Worm (Caenorhabditis elegans) whole organism, young adult: Measurements from ENCODE around the gene F08F8.11.
A peak's percentile ranks its signal among the peaks of the same experiment; 100 is the strongest.

Experiments
- B0035.1 ChIP-seq: sonication (generic microtip); optimal IDR thresholded peaks from 2 replicates; lab custom pipeline; 2016; ENCODE audit warnings: missing genetic modification characterization, mild to moderate bottlenecking, missing compliant biosample characterization, missing genotype, missing genetic modification reagents
- F37B4.10 ChIP-seq: fragments of 200-800 bp; sonication (Bioruptor generic); IDR thresholded peaks from 2 replicates; pipeline ENCODE4 v1.3.6; 2022; ENCODE audit warnings: missing genetic modification characterization, missing compliant biosample characterization
- F52B5.7 ChIP-seq: sonication (generic microtip); optimal IDR thresholded peaks from 2 replicates; lab custom pipeline; 2016; ENCODE audit warnings: mild to moderate bottlenecking, missing genetic modification characterization, missing compliant biosample characterization
- F55B11.4 ChIP-seq: sonication (generic microtip); optimal IDR thresholded peaks from 2 replicates; lab custom pipeline; 2016; ENCODE audit warnings: missing compliant biosample characterization, missing genetic modification characterization, borderline replicate concordance; ENCODE audit not compliant: insufficient read depth
- F57C9.4 ChIP-seq: sonication (generic microtip); optimal IDR thresholded peaks from 2 replicates; lab custom pipeline; 2017; ENCODE audit warnings: mild to moderate bottlenecking, missing genetic modification characterization, missing compliant biosample characterization
- K11D2.4 ChIP-seq: fragments of 200-800 bp; sonication (Bioruptor generic); IDR thresholded peaks from 2 replicates; pipeline ENCODE4 v1.3.6; 2022; ENCODE audit warnings: missing genetic modification reagents, missing genetic modification characterization, missing compliant biosample characterization
- K12H6.12 ChIP-seq: fragments of 200-800 bp; sonication (Bioruptor generic); optimal IDR thresholded peaks from 2 replicates; lab custom pipeline; 2018; ENCODE audit warnings: mild to moderate bottlenecking, missing genetic modification characterization, missing compliant biosample characterization
- akir-1 ChIP-seq: fragments of 200-800 bp; sonication (Bioruptor generic); optimal IDR thresholded peaks from 2 replicates; lab custom pipeline; 2018; ENCODE audit warnings: mild to moderate bottlenecking, missing genetic modification characterization, moderate library complexity, missing compliant biosample characterization
- athp-1 ChIP-seq: sonication (generic microtip); optimal IDR thresholded peaks from 2 replicates; lab custom pipeline; 2017; ENCODE audit warnings: mild to moderate bottlenecking, missing genetic modification characterization, missing compliant biosample characterization
- bed-1 ChIP-seq: fragments of 200-800 bp; sonication (Bioruptor generic); IDR thresholded peaks from 2 replicates; pipeline ENCODE4 v1.3.6; 2022; ENCODE audit warnings: missing genetic modification reagents, missing genetic modification characterization, missing compliant biosample characterization
- bed-2 ChIP-seq: fragments of 200-800 bp; sonication (Bioruptor generic); IDR thresholded peaks from 2 replicates; pipeline ENCODE4 v1.3.6; 2022; ENCODE audit warnings: missing genetic modification reagents, missing genetic modification characterization, missing compliant biosample characterization
- ccch-3 ChIP-seq: fragments of 200-800 bp; sonication (Bioruptor generic); optimal IDR thresholded peaks from 2 replicates; lab custom pipeline; 2018; ENCODE audit warnings: mild to moderate bottlenecking, missing genetic modification characterization, missing compliant biosample characterization
- ceh-100 ChIP-seq: fragments of 200-800 bp; sonication (Bioruptor generic); IDR thresholded peaks from 2 replicates; pipeline ENCODE4 v1.3.6; 2022; ENCODE audit warnings: missing genetic modification reagents, missing genetic modification characterization, missing compliant biosample characterization
- ceh-40 ChIP-seq: fragments of 200-800 bp; sonication (Bioruptor generic); IDR thresholded peaks from 2 replicates; pipeline ENCODE4 v1.3.6; 2022; ENCODE audit warnings: missing genetic modification characterization, missing compliant biosample characterization
- ceh-79 ChIP-seq: sonication (generic microtip); optimal IDR thresholded peaks from 2 replicates; lab custom pipeline; 2017; ENCODE audit warnings: mild to moderate bottlenecking, missing genetic modification characterization, missing compliant biosample characterization
- ceh-91 ChIP-seq: fragments of 200-800 bp; sonication (Bioruptor generic); IDR thresholded peaks from 2 replicates; pipeline ENCODE4 v1.3.6; 2022; ENCODE audit warnings: missing genetic modification reagents, missing genetic modification characterization, missing compliant biosample characterization
- chd-7 ChIP-seq: sonication (generic microtip); optimal IDR thresholded peaks from 2 replicates; lab custom pipeline; 2016; ENCODE audit warnings: mild to moderate bottlenecking, missing genetic modification characterization, moderate library complexity, missing compliant biosample characterization
- die-1 ChIP-seq: sonication (generic microtip); optimal IDR thresholded peaks from 2 replicates; lab custom pipeline; 2016; ENCODE audit warnings: missing genotype, mild to moderate bottlenecking, missing genetic modification characterization, missing compliant biosample characterization
- dpff-1 ChIP-seq: sonication (generic microtip); optimal IDR thresholded peaks from 2 replicates; lab custom pipeline; 2017; ENCODE audit warnings: mild to moderate bottlenecking, missing genetic modification characterization, missing compliant biosample characterization
- dpl-1 ChIP-seq: fragments of 150-350 bp; optimal IDR thresholded peaks from 2 replicates; lab custom pipeline; 2014; ENCODE audit warnings: missing biosample characterization, missing genetic modification reagents, missing genetic modification characterization
- egl-18 ChIP-seq: fragments of 200-800 bp; sonication (Bioruptor generic); IDR thresholded peaks from 2 replicates; pipeline ENCODE4 v1.3.6; 2022; ENCODE audit warnings: missing genetic modification reagents, missing genetic modification characterization, missing compliant biosample characterization
- egrh-3 ChIP-seq: fragments of 200-800 bp; sonication (Bioruptor generic); IDR thresholded peaks from 2 replicates; pipeline ENCODE4 v1.3.6; 2022; ENCODE audit warnings: missing genetic modification reagents, missing genetic modification characterization, missing compliant biosample characterization
- ekl-4 ChIP-seq: fragments of 200-800 bp; sonication (Bioruptor generic); IDR thresholded peaks from 2 replicates; pipeline ENCODE4 v1.3.6; 2022; ENCODE audit warnings: missing genetic modification reagents, missing genetic modification characterization, missing compliant biosample characterization
- hlh-26 ChIP-seq: fragments of 200-800 bp; sonication (Bioruptor generic); conservative IDR thresholded peaks from 2 replicates; pipeline ENCODE4 v1.3.6; 2022; ENCODE audit warnings: missing genetic modification reagents, missing genetic modification characterization, missing compliant biosample characterization
- hmg-1.2 ChIP-seq: fragments of 200-800 bp; sonication (Bioruptor generic); IDR thresholded peaks from 2 replicates; pipeline ENCODE4 v1.3.6; 2022; ENCODE audit warnings: missing genetic modification reagents, missing genetic modification characterization, missing compliant biosample characterization
- hrde-1 ChIP-seq: sonication (generic microtip); optimal IDR thresholded peaks from 2 replicates; lab custom pipeline; 2016; ENCODE audit warnings: missing genetic modification characterization, mild to moderate bottlenecking, missing compliant biosample characterization, moderate library complexity, missing genotype, missing genetic modification reagents, borderline replicate concordance
- hsf-1 ChIP-seq: fragments of 200-800 bp; sonication (Bioruptor generic); IDR thresholded peaks from 2 replicates; pipeline ENCODE4 v1.3.6; 2022; ENCODE audit warnings: missing genetic modification reagents, missing genetic modification characterization, missing compliant biosample characterization
- let-526 ChIP-seq: fragments of 200-800 bp; sonication (Bioruptor generic); IDR thresholded peaks from 2 replicates; pipeline ENCODE4 v1.3.6; 2022; ENCODE audit warnings: missing genetic modification reagents, missing genetic modification characterization, missing compliant biosample characterization
- lin-26 ChIP-seq: fragments of 200-800 bp; sonication (Bioruptor generic); IDR thresholded peaks from 2 replicates; pipeline ENCODE4 v1.3.6; 2022; ENCODE audit warnings: missing genetic modification reagents, missing genetic modification characterization, missing compliant biosample characterization
- madf-3 ChIP-seq: fragments of 200-800 bp; sonication (Bioruptor generic); IDR thresholded peaks from 2 replicates; pipeline ENCODE4 v1.3.6; 2022; ENCODE audit warnings: missing genetic modification reagents, missing genetic modification characterization, missing compliant biosample characterization
- madf-8 ChIP-seq: fragments of 200-800 bp; sonication (Bioruptor generic); conservative IDR thresholded peaks from 2 replicates; pipeline ENCODE4 v1.3.6; 2022; ENCODE audit warnings: missing genetic modification reagents, missing genetic modification characterization, missing compliant biosample characterization
- mel-28 ChIP-seq: sonication (generic microtip); optimal IDR thresholded peaks from 2 replicates; lab custom pipeline; 2016; ENCODE audit warnings: borderline replicate concordance, mild to moderate bottlenecking, missing genetic modification characterization, missing compliant biosample characterization
- nfya-2 ChIP-seq: fragments of 200-800 bp; sonication (Bioruptor generic); IDR thresholded peaks from 2 replicates; pipeline ENCODE4 v1.3.6; 2022; ENCODE audit warnings: missing genetic modification reagents, missing genetic modification characterization, missing compliant biosample characterization
- nhr-90 ChIP-seq: sonication (generic microtip); optimal IDR thresholded peaks from 2 replicates; lab custom pipeline; 2016; ENCODE audit warnings: missing genotype, mild to moderate bottlenecking, missing genetic modification characterization, missing compliant biosample characterization
- pha-4 ChIP-seq: fragments of 150-350 bp; sonication (generic microtip); optimal IDR thresholded peaks from 2 replicates; lab custom pipeline; 2014; ENCODE audit warnings: missing biosample characterization, missing genetic modification reagents, missing genetic modification characterization
- rec-8 ChIP-seq, 2 experiments: sonication (generic microtip); optimal IDR thresholded peaks; 2 replicates each; lab custom pipeline; 2016; ENCODE audit warnings: mild to moderate bottlenecking in 2 of 2, missing genetic modification characterization in 2 of 2, missing genetic modification reagents in 2 of 2, missing genotype in 2 of 2, missing biosample characterization in 1 of 2, missing compliant biosample characterization in 1 of 2, moderate library complexity in 1 of 2
- rpc-1 ChIP-seq, 2 experiments: fragments of 150-350 bp in 1 of 2; sonication (generic microtip) in 1 of 2; optimal IDR thresholded peaks; 2 replicates each; lab custom pipeline; 2014 to 2018; ENCODE audit warnings: missing biosample characterization in 1 of 2, missing genetic modification characterization in 1 of 2, missing genetic modification reagents in 1 of 2, missing genotype in 1 of 2
- sdz-38 ChIP-seq: sonication (generic microtip); optimal IDR thresholded peaks from 2 replicates; lab custom pipeline; 2016; ENCODE audit warnings: missing genotype, missing genetic modification characterization, missing compliant biosample characterization
- snpc-4 ChIP-seq, 5 experiments: fragments of 150-350 bp in 1 of 5; sonication (generic microtip) in 4 of 5; optimal IDR thresholded peaks; 2 replicates each; lab custom pipeline; 2014 to 2018; ENCODE audit warnings: missing genetic modification characterization in 5 of 5, missing biosample characterization in 3 of 5, antibody characterized with exemption in 2 of 5, mild to moderate bottlenecking in 2 of 5, missing compliant biosample characterization in 2 of 5, missing genotype in 2 of 5, moderate library complexity in 2 of 5, missing genetic modification reagents in 1 of 5
- somi-1 ChIP-seq: fragments of 200-800 bp; sonication (Bioruptor generic); optimal IDR thresholded peaks from 2 replicates; lab custom pipeline; 2018; ENCODE audit warnings: mild to moderate bottlenecking, missing genetic modification characterization, missing compliant biosample characterization
- sptf-2 ChIP-seq: fragments of 200-800 bp; sonication (Bioruptor generic); optimal IDR thresholded peaks from 2 replicates; lab custom pipeline; 2018; ENCODE audit warnings: mild to moderate bottlenecking, missing genetic modification characterization, missing compliant biosample characterization
- tbp1 ChIP-seq: fragments of 200-800 bp; sonication (Bioruptor generic); optimal IDR thresholded peaks from 2 replicates; lab custom pipeline; 2018; ENCODE audit warnings: mild to moderate bottlenecking, missing genetic modification characterization, missing compliant biosample characterization
- tbx-9 ChIP-seq: sonication (generic microtip); optimal IDR thresholded peaks from 2 replicates; lab custom pipeline; 2016; ENCODE audit warnings: borderline replicate concordance, missing genetic modification characterization, inconsistent platforms, missing compliant biosample characterization
- tlf-1 ChIP-seq: fragments of 200-800 bp; sonication (Bioruptor generic); optimal IDR thresholded peaks from 2 replicates; lab custom pipeline; 2018; ENCODE audit warnings: mild to moderate bottlenecking, missing genetic modification characterization, missing compliant biosample characterization
- ztf-18 ChIP-seq: sonication (generic microtip); optimal IDR thresholded peaks from 2 replicates; lab custom pipeline; 2016; ENCODE audit warnings: missing genotype, mild to moderate bottlenecking, missing genetic modification characterization, missing compliant biosample characterization

F08F8.11 gene

DNA sequence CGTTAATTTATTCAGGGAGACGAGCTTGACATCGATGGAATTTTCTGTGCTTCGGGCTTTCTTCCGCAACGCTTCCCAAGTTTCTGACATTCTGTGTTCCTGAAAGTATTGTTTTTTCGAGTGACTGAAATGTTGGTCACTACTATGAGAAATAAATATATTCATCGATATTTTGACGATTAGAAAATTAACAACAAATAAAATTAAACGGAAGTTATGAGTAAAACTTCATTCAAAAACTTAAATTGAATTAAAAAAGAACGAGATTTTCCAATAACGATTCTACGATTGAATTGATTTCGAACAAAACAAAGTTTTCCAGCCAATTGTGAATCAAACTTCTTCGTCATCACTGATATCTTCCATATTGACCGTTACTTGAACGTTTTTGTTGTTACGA lies 16.6 kb upstream of the F08F8.11 start, which contains the start of gene gos-28:
TSS of gene gos-28 (minus strand) at position 101 of the 400 bp plus-strand sequence.
- TF ChIP-seq hsf-1 = no peak
- no peak for TF ChIP-seq chd-7 (tag; lab: Kevin White, UChicago)
- no peak for TF ChIP-seq lin-26 (GFP tag; lab: Robert Waterston, UW)
- TF ChIP-seq akir-1 (GFP tag; lab: Kevin White, UChicago) = no peak
- no peak for TF ChIP-seq ceh-79 (tag; lab: Kevin White, UChicago)
- no peak for TF ChIP-seq dpff-1 (tag; lab: Kevin White, UChicago)
- TF ChIP-seq rec-8 (tag; optimal IDR thresholded peaks at IDR 0.05; lab: Kevin White, UChicago) = no peak
- no peak for TF ChIP-seq hrde-1

DNA sequence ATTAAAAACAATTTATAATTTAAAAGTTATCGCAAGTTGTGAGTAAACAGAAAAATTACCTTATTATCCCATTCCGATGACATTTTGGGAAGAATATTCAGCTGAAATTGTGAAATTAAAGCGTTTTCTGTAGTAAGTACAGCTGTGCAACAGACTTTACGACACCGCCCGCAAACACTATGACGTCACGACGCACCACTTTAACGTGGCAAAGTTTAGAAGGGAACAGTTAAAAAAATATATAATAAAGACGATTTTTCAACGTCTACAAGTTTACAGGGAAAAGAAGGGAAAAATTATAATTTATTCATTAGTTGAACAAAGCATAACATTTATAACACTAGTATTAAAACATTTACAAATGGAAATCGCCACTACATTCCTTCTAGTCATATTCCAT lies 11.8 kb upstream of the F08F8.11 start, which contains the start of gene F08F8.9:
TSS of gene F08F8.9 (minus strand) at position 101 of the 400 bp plus-strand sequence.
- TF ChIP-seq egl-18 (no peak), madf-8 (GFP tag; lab: Robert Waterston, UW) (no peak), K11D2.4 (GFP tag; lab: Robert Waterston, UW) (no peak), mel-28 (tag; lab: Kevin White, UChicago) (no peak), madf-3 (GFP tag; lab: Robert Waterston, UW) (no peak), F37B4.10 (GFP tag; lab: Robert Waterston, UW) (no peak), sptf-2 (GFP tag; lab: Kevin White, UChicago) (no peak), tlf-1 (no peak), sdz-38 (tag; lab: Kevin White, UChicago) (no peak), athp-1 (no peak), ccch-3 (GFP tag; lab: Kevin White, UChicago) (no peak), F52B5.7 (no peak), B0035.1 (tag; lab: Kevin White, UChicago) (no peak), hrde-1 (no peak), bed-2 (GFP tag; lab: Robert Waterston, UW) (no peak), pha-4 (tag; lab: Kevin White, UChicago) (no peak), rpc-1 (optimal IDR thresholded peaks at IDR 0.05; lab: Kevin White, UChicago) (no peak), rpc-1 (tag; optimal IDR thresholded peaks at IDR 0.05; lab: Kevin White, UChicago) (no peak), F55B11.4 (no peak), akir-1 (GFP tag; lab: Kevin White, UChicago) (no peak), tbx-9 (tag; lab: Kevin White, UChicago) (no peak)

DNA sequence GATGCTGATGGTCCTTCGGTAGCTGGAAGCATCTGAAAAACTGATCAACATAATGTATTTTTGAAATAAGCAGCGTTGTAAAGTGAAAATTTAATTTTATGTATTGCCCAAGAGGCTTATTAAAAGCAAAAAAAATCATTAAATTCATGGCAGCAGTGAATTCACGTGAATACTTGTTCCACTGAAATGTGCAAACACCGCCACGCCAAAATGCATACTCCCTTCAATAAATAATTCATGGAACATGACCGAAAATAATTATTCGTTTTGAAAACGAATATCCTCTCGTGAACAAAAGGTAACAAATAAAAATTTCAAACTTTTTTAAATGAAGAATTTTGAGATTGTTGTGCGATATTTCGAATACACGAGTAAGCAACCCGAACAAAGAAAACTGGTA lies 8.3 kb upstream of the F08F8.11 start, which contains the start of gene F08F8.10:
TSS of gene F08F8.10 (minus strand) at position 38 of the 400 bp plus-strand sequence.
- no peak for TF ChIP-seq ceh-40 (GFP tag; lab: Robert Waterston, UW)
- TF ChIP-seq egrh-3 (GFP tag; lab: Robert Waterston, UW) = no peak
- peak; percentile 14 for TF ChIP-seq hrde-1
- TF ChIP-seq ceh-100 (GFP tag; lab: Robert Waterston, UW) = no peak
- TF ChIP-seq K11D2.4 (GFP tag; lab: Robert Waterston, UW) = no peak
- TF ChIP-seq K12H6.12 = peak; percentile 8
- peak; percentile 24 for TF ChIP-seq die-1
- no peak for TF ChIP-seq ceh-91 (GFP tag; lab: Robert Waterston, UW)
- TF ChIP-seq dpff-1 (tag; lab: Kevin White, UChicago) = no peak
- no peak for TF ChIP-seq nfya-2 (GFP tag; lab: Robert Waterston, UW)
- peak; percentile 29; the same call in 1 of the 2 replicates for TF ChIP-seq hmg-1.2 (GFP tag; lab: Robert Waterston, UW)
- no peak for TF ChIP-seq F57C9.4 (tag; lab: Kevin White, UChicago)
- peak; percentile 32; the same call in 1 of the 2 replicates for TF ChIP-seq ekl-4
- no peak for TF ChIP-seq let-526 (GFP tag; lab: Robert Waterston, UW)
- peak; percentile 14 for TF ChIP-seq ztf-18
- peak; percentile 24 for TF ChIP-seq athp-1
- no peak for TF ChIP-seq snpc-4 (GFP tag; optimal IDR thresholded peaks at IDR 0.05; lab: Kevin White, UChicago)
- peak in 2 of 4 experiments; percentile 14 to 24 for TF ChIP-seq snpc-4 (tag; optimal IDR thresholded peaks at IDR 0.05; lab: Kevin White, UChicago)
- no peak for TF ChIP-seq somi-1 (GFP tag; lab: Kevin White, UChicago)
- no peak for TF ChIP-seq hlh-26 (GFP tag; lab: Robert Waterston, UW)
- peak; percentile 33 for TF ChIP-seq tbp1 (GFP tag; lab: Kevin White, UChicago)
- TF ChIP-seq nhr-90 (tag; lab: Kevin White, UChicago) = no peak
- no peak for TF ChIP-seq dpl-1 (GFP tag; lab: Kevin White, UChicago)
- TF ChIP-seq bed-1 (GFP tag; lab: Robert Waterston, UW) = no peak
